Fruit fly (Drosophila melanogaster) Kc167 (cell line): ENCODE results near the gene CrebB.

ENCODE experiments used
- Sin3A ChIP-seq: fragments of >200 bp; optimal IDR thresholded peaks from 2 replicates; lab custom pipeline; 2018; ENCODE audit warnings: missing external identifiers
- h ChIP-seq: fragments of >200 bp; optimal IDR thresholded peaks from 3 replicates; lab custom pipeline; 2018; ENCODE audit warnings: missing external identifiers
- psq ChIP-seq: fragments of >200 bp; optimal IDR thresholded peaks from 2 replicates; lab custom pipeline; 2017; ENCODE audit warnings: missing external identifiers
- ttk ChIP-seq: sonication (Bioruptor generic); optimal IDR thresholded peaks from 2 replicates; lab custom pipeline; 2017; ENCODE audit warnings: missing external identifiers

DNA sequence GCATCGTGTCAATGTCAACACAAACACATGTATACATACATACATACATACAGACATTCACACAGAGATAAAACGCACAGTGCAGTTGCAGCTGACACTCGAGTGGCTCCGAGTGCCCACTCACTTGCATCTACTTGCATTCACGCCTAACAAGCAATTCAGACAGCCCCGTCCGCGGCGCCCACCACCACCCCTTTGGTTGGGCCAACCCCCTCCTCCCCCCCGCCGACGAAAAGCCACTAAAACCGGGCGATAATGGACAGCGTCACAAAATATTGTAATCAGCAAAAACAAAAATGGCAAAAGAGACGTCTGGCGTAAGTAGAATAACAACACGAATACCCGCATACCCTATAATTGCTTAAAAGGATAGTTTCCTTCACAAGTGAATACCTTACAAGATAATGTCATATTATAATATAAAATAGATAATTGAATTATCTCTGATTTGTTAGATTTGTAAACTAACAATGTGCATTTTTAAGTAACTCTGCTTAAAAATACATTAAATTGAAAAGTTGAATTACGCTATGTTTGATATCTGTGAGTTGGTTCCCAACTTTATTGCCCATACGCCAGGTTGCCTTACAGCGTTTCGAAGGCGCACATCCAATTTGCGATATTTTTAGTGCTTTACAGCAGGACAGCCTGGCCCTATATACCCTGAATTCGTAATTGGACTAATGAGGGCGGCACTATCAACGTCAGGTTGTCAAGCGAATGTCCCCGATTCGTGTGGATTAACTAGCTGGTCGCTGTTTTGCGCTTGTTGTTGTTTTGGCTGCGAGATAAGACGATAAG is 40.6 kb downstream of the CrebB start:
- TF ChIP-seq psq (no peak), h (lab: Kevin White, UChicago) (no peak), ttk (lab: Kevin White, UChicago) (no peak), Sin3A (lab: Kevin White, UChicago) (no peak)
